Fruit fly (Drosophila melanogaster) whole organism, embryonic: ENCODE data around the gene CG13126.

Experiments
- BEAF-32 ChIP-seq: fragments of 200-800 bp; sonication (Bioruptor generic); optimal IDR thresholded peaks from 3 replicates; lab custom pipeline; 2017; ENCODE audit warnings: missing biosample characterization, missing genetic modification characterization, mild to moderate bottlenecking, moderate library complexity, missing genetic modification reagents
- CG11504 ChIP-seq: fragments of 200-800 bp; sonication (Bioruptor generic); optimal IDR thresholded peaks from 3 replicates; lab custom pipeline; 2019; ENCODE audit warnings: missing biosample characterization, mild to moderate bottlenecking, missing genetic modification characterization, moderate library complexity
- CG13296 ChIP-seq: fragments of 200-800 bp; sonication (Bioruptor generic); optimal IDR thresholded peaks from 3 replicates; lab custom pipeline; 2018; ENCODE audit warnings: missing biosample characterization, mild to moderate bottlenecking, missing genetic modification characterization
- CG14014 ChIP-seq: fragments of 200-800 bp; sonication (Bioruptor generic); IDR thresholded peaks from 2 replicates; pipeline ENCODE4 v1.3.6; 2022; ENCODE audit warnings: missing biosample characterization, missing genetic modification characterization
- CG14860 ChIP-seq: fragments of 200-800 bp; sonication (Bioruptor generic); IDR thresholded peaks from 3 replicates; pipeline ENCODE4 v1.3.6; 2022; ENCODE audit warnings: missing biosample characterization, missing genetic modification characterization; ENCODE audit not compliant: partially characterized antibody
- CG15514 ChIP-seq: fragments of 200-800 bp; sonication (Bioruptor generic); optimal IDR thresholded peaks from 3 replicates; lab custom pipeline; 2017; ENCODE audit warnings: missing biosample characterization, missing genetic modification characterization, mild to moderate bottlenecking, moderate library complexity, missing genetic modification reagents
- CG2116 ChIP-seq: fragments of 200-800 bp; sonication (Bioruptor generic); optimal IDR thresholded peaks from 3 replicates; lab custom pipeline; 2018; ENCODE audit warnings: missing biosample characterization, mild to moderate bottlenecking, missing genetic modification characterization
- CG2678 ChIP-seq: fragments of 200-800 bp; sonication (Bioruptor generic); optimal IDR thresholded peaks from 3 replicates; lab custom pipeline; 2019; ENCODE audit warnings: missing biosample characterization, mild to moderate bottlenecking, missing genetic modification characterization, moderate library complexity
- CG2712 ChIP-seq: fragments of 200-800 bp; optimal IDR thresholded peaks from 3 replicates; lab custom pipeline; 2019; ENCODE audit warnings: missing biosample characterization, mild to moderate bottlenecking, missing genetic modification characterization, moderate library complexity
- CG30020 ChIP-seq: fragments of 200-800 bp; optimal IDR thresholded peaks from 2 replicates; lab custom pipeline; 2019; ENCODE audit warnings: missing biosample characterization, mild to moderate bottlenecking, missing genetic modification characterization, moderate library complexity
- CG30403 ChIP-seq: fragments of 200-800 bp; sonication (Bioruptor generic); optimal IDR thresholded peaks from 3 replicates; lab custom pipeline; 2016; ENCODE audit warnings: missing biosample characterization, missing genetic modification characterization
- CG31224 ChIP-seq: fragments of 200-800 bp; sonication (Bioruptor generic); IDR thresholded peaks from 2 replicates; pipeline ENCODE4 v1.3.6; 2022; ENCODE audit warnings: missing biosample characterization, missing genetic modification characterization
- CG3281 ChIP-seq: fragments of 200-800 bp; sonication (Bioruptor generic); optimal IDR thresholded peaks from 3 replicates; lab custom pipeline; 2017; ENCODE audit warnings: missing biosample characterization, mild to moderate bottlenecking, missing genetic modification characterization
- CG4820 ChIP-seq: fragments of 200-800 bp; sonication (Bioruptor generic); optimal IDR thresholded peaks from 3 replicates; lab custom pipeline; 2016; ENCODE audit warnings: missing biosample characterization, missing genetic modification characterization
- CG4854 ChIP-seq: fragments of 200-800 bp; sonication (Bioruptor generic); optimal IDR thresholded peaks from 2 replicates; lab custom pipeline; 2016; ENCODE audit warnings: missing biosample characterization, missing genetic modification characterization, inconsistent platforms
- CG7839 ChIP-seq: fragments of 200-800 bp; sonication (Bioruptor generic); optimal IDR thresholded peaks from 3 replicates; lab custom pipeline; 2018; ENCODE audit warnings: missing biosample characterization, mild to moderate bottlenecking, missing genetic modification characterization, moderate library complexity
- CG8089 ChIP-seq: fragments of 200-800 bp; sonication (Bioruptor generic); optimal IDR thresholded peaks from 3 replicates; lab custom pipeline; 2016; ENCODE audit warnings: missing biosample characterization, missing genetic modification characterization
- CG8924 ChIP-seq: fragments of 200-800 bp; optimal IDR thresholded peaks from 3 replicates; lab custom pipeline; 2019; ENCODE audit warnings: missing biosample characterization, mild to moderate bottlenecking, missing genetic modification characterization, moderate library complexity
- CG9797 ChIP-seq: fragments of 200-800 bp; sonication (Bioruptor generic); optimal IDR thresholded peaks from 3 replicates; lab custom pipeline; 2018; ENCODE audit warnings: missing biosample characterization, mild to moderate bottlenecking, missing genetic modification characterization
- CG9932 ChIP-seq: fragments of 200-800 bp; sonication (Bioruptor generic); IDR thresholded peaks from 2 replicates; pipeline ENCODE4 v1.3.6; 2022; ENCODE audit warnings: missing biosample characterization, missing genetic modification characterization
- D ChIP-seq, 2 experiments: fragments of 200-800 bp in 1 of 2; fragments of >200 bp in 1 of 2; sonication (Bioruptor generic) in 1 of 2; optimal IDR thresholded peaks; 2 replicates in 1 of 2; 3 replicates in 1 of 2; lab custom pipeline; 2017; ENCODE audit warnings: mild to moderate bottlenecking in 1 of 2, missing biosample characterization in 1 of 2, missing genetic modification characterization in 1 of 2, missing genetic modification reagents in 1 of 2
- E2f2 ChIP-seq: fragments of 200-800 bp; sonication (Bioruptor generic); IDR thresholded peaks from 2 replicates; pipeline ENCODE4 v1.3.6; 2022; ENCODE audit warnings: missing biosample characterization, missing genetic modification characterization
- Ets65A ChIP-seq: fragments of 200-800 bp; sonication (Bioruptor generic); peaks from one replicate; lab custom pipeline; 2016; ENCODE audit warnings: missing biosample characterization, missing genetic modification characterization
- Hr39 ChIP-seq: fragments of >200 bp; optimal IDR thresholded peaks from 2 replicates; lab custom pipeline; 2017
- Hr78 ChIP-seq, 2 experiments: fragments of 200-800 bp in 1 of 2; fragments of >200 bp in 1 of 2; sonication (Bioruptor generic) in 1 of 2; optimal IDR thresholded peaks; 2 replicates each; lab custom pipeline; 2017 to 2019; ENCODE audit warnings: missing biosample characterization in 2 of 2, missing genetic modification characterization in 2 of 2, mild to moderate bottlenecking in 1 of 2, moderate library complexity in 1 of 2
- Lhr ChIP-seq: fragments of 200-800 bp; sonication (Bioruptor generic); optimal IDR thresholded peaks from 3 replicates; lab custom pipeline; 2017; ENCODE audit warnings: mild to moderate bottlenecking, missing biosample characterization, missing genetic modification reagents, missing genetic modification characterization
- Mad ChIP-seq: fragments of 200-800 bp; sonication (Bioruptor generic); optimal IDR thresholded peaks from 2 replicates; lab custom pipeline; 2016; ENCODE audit warnings: missing biosample characterization, missing genetic modification characterization
- Mrtf ChIP-seq: fragments of 200-800 bp; sonication (Bioruptor generic); IDR thresholded peaks from 3 replicates; pipeline ENCODE4 v1.3.6; 2022; ENCODE audit warnings: missing biosample characterization, missing genetic modification characterization
- Myb ChIP-seq: fragments of 200-800 bp; sonication (Bioruptor generic); optimal IDR thresholded peaks from 2 replicates; lab custom pipeline; 2016; ENCODE audit warnings: missing biosample characterization, missing genetic modification characterization
- Pdp1 ChIP-seq, 2 experiments: fragments of 200-800 bp; sonication (Bioruptor generic); optimal IDR thresholded peaks; 3 replicates each; lab custom pipeline; 2016; ENCODE audit warnings: missing biosample characterization in 2 of 2, missing genetic modification characterization in 2 of 2, mild to moderate bottlenecking in 1 of 2, moderate library complexity in 1 of 2
- Scr ChIP-seq: fragments of 200-800 bp; sonication (Bioruptor generic); IDR thresholded peaks from 2 replicates; pipeline ENCODE4 v1.3.6; 2022; ENCODE audit warnings: missing biosample characterization, missing genetic modification characterization; ENCODE audit not compliant: partially characterized antibody
- ab ChIP-seq: fragments of 200-800 bp; sonication (Bioruptor generic); optimal IDR thresholded peaks from 2 replicates; lab custom pipeline; 2016; ENCODE audit warnings: missing biosample characterization, missing genetic modification characterization
- cad ChIP-seq: fragments of >200 bp; optimal IDR thresholded peaks from 2 replicates; lab custom pipeline; 2017; ENCODE audit warnings: missing biosample characterization, missing genetic modification characterization
- cg ChIP-seq: fragments of 200-800 bp; sonication (Bioruptor generic); optimal IDR thresholded peaks from 3 replicates; lab custom pipeline; 2019; ENCODE audit warnings: missing biosample characterization, mild to moderate bottlenecking, missing genetic modification characterization, moderate library complexity
- dmrt11E ChIP-seq: fragments of 200-800 bp; sonication (Bioruptor generic); optimal IDR thresholded peaks from 3 replicates; lab custom pipeline; 2018; ENCODE audit warnings: missing biosample characterization, mild to moderate bottlenecking, missing genetic modification characterization, moderate library complexity
- exex ChIP-seq: fragments of 200-800 bp; sonication (Bioruptor generic); optimal IDR thresholded peaks from 4 replicates; lab custom pipeline; 2018; ENCODE audit warnings: missing biosample characterization, mild to moderate bottlenecking, missing genetic modification characterization, moderate library complexity
- gcm ChIP-seq: fragments of 200-800 bp; sonication (Bioruptor generic); optimal IDR thresholded peaks from 2 replicates; lab custom pipeline; 2019; ENCODE audit warnings: missing biosample characterization, mild to moderate bottlenecking, missing genetic modification characterization, moderate library complexity
- gem ChIP-seq: fragments of 200-800 bp; sonication (Bioruptor generic); optimal IDR thresholded peaks from 2 replicates; lab custom pipeline; 2019; ENCODE audit warnings: missing biosample characterization, mild to moderate bottlenecking, missing genetic modification characterization, moderate library complexity
- gfzf ChIP-seq: fragments of 200-800 bp; sonication (Bioruptor generic); optimal IDR thresholded peaks from 2 replicates; lab custom pipeline; 2016; ENCODE audit warnings: missing biosample characterization, mild to moderate bottlenecking, missing genetic modification characterization, moderate library complexity
- hbn ChIP-seq: fragments of 200-800 bp; sonication (Bioruptor generic); IDR thresholded peaks from 2 replicates; pipeline ENCODE4 v1.3.6; 2022; ENCODE audit warnings: missing biosample characterization, missing genetic modification characterization; ENCODE audit not compliant: partially characterized antibody
- klu ChIP-seq: fragments of 200-800 bp; sonication (Bioruptor generic); IDR thresholded peaks from 2 replicates; pipeline ENCODE4 v1.3.6; 2022; ENCODE audit warnings: missing biosample characterization, missing genetic modification characterization
- nau ChIP-seq: fragments of 200-800 bp; sonication (Bioruptor generic); optimal IDR thresholded peaks from 3 replicates; lab custom pipeline; 2017; ENCODE audit warnings: missing biosample characterization, mild to moderate bottlenecking, missing genetic modification characterization, missing genetic modification reagents
- nmo ChIP-seq: fragments of 200-800 bp; sonication (Bioruptor generic); optimal IDR thresholded peaks from 2 replicates; lab custom pipeline; 2018; ENCODE audit warnings: missing biosample characterization, mild to moderate bottlenecking, missing genetic modification characterization, moderate library complexity
- ranshi ChIP-seq: fragments of 200-800 bp; sonication (Bioruptor generic); IDR thresholded peaks from 2 replicates; pipeline ENCODE4 v1.3.6; 2022; ENCODE audit warnings: missing biosample characterization, missing genetic modification characterization
- sna ChIP-seq: fragments of 200-800 bp; sonication (Bioruptor generic); IDR thresholded peaks from 2 replicates; pipeline ENCODE4 v1.3.6; 2022; ENCODE audit warnings: missing biosample characterization, missing genetic modification characterization; ENCODE audit not compliant: partially characterized antibody
- sr ChIP-seq: fragments of 200-800 bp; sonication (Bioruptor generic); IDR thresholded peaks from 3 replicates; pipeline ENCODE4 v1.3.6; 2022; ENCODE audit warnings: missing biosample characterization, missing genetic modification characterization
- ssp ChIP-seq: fragments of 200-800 bp; sonication (Bioruptor generic); IDR thresholded peaks from 2 replicates; pipeline ENCODE4 v1.3.6; 2022; ENCODE audit warnings: missing biosample characterization, missing genetic modification characterization
- stwl ChIP-seq: fragments of 200-800 bp; sonication (Bioruptor generic); optimal IDR thresholded peaks from 3 replicates; lab custom pipeline; 2018; ENCODE audit warnings: missing biosample characterization, mild to moderate bottlenecking, missing genetic modification characterization, moderate library complexity
- zfh2 ChIP-seq: fragments of 200-800 bp; sonication (Bioruptor generic); optimal IDR thresholded peaks from 2 replicates; lab custom pipeline; 2016; ENCODE audit warnings: missing biosample characterization, missing genetic modification characterization

CG13126 gene

DNA sequence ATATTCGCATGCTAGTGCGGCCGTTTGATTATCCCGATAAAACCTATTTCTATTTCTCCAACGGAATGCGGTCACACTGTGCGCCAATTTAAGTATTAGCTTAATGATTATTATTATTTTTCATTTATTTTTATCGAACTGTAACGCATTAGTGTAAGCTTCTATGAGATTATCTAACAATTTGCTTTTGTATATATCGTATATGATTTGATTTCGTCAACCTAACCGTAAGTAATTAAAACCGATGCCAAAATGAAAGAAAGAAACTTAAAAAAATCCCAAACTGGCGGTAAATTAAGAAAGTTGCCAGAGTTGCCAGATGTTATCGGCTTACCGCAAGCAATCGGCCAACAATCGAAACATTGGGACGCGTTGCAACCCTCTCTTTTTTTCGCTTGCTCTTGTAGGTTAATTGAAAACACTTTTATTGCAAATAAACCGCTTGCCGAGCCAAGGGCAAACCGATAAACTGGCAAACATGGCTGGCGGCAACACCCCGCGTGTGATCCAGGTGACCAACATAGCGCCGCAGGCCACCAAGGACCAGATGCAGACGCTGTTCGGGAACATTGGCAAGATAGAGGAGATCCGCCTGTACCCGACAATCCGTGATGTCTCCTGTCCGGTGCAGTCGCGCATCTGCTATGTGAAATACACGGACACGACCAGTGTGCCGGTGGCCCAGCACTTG lies 41.3 kb downstream of the CG13126 start, which contains the start of the genes Etl1 and Srp54 (continued):
- TF ChIP-seq CG11504 (tag; lab: Kevin White, UChicago), result peak; percentile 11
- no peak for TF ChIP-seq CG30403
- TF ChIP-seq CG2678 (tag; lab: Kevin White, UChicago), result peak; percentile 7
- TF ChIP-seq CG14860 (GFP tag; lab: Robert Waterston, UW), result no peak
- TF ChIP-seq hbn (GFP tag; lab: Robert Waterston, UW), result no peak
- peak; percentile 67 for TF ChIP-seq gfzf (GFP tag; lab: Kevin White, UChicago)
- TF ChIP-seq Mrtf (GFP tag; lab: Robert Waterston, UW), result no peak
- no peak for TF ChIP-seq CG7839
- peak; percentile 25 for TF ChIP-seq CG2712
- peak; percentile 24 for TF ChIP-seq gem (tag; lab: Kevin White, UChicago)
- TF ChIP-seq CG15514 (GFP tag; lab: Kevin White, UChicago), result peak; percentile 62
- TF ChIP-seq sna (GFP tag; lab: Robert Waterston, UW), result no peak
- no peak for TF ChIP-seq dmrt11E
- TF ChIP-seq ranshi (GFP tag; lab: Robert Waterston, UW), result no peak
- peak; percentile 9 for TF ChIP-seq cg (GFP tag; lab: Kevin White, UChicago)
- TF ChIP-seq ab (GFP tag; lab: Kevin White, UChicago), result no peak
- TF ChIP-seq nau (GFP tag; lab: Kevin White, UChicago), result no peak
- TF ChIP-seq sr (GFP tag; lab: Robert Waterston, UW), result no peak
- no peak for TF ChIP-seq CG31224
- TF ChIP-seq exex, result peak; percentile 1
- no peak for TF ChIP-seq CG3281 (GFP tag; lab: Kevin White, UChicago)
- TF ChIP-seq CG2116 (GFP tag; lab: Kevin White, UChicago), result peak; percentile 91
- no peak for TF ChIP-seq CG13296 (GFP tag; lab: Kevin White, UChicago)
- peak in 1 of 2 experiments; percentile 37 for TF ChIP-seq Pdp1 (GFP tag; optimal IDR thresholded peaks at IDR 0.05; lab: Kevin White, UChicago)
- peak; percentile 6 for TF ChIP-seq Myb (GFP tag; lab: Kevin White, UChicago)
- TF ChIP-seq CG9797 (GFP tag; lab: Kevin White, UChicago), result peak; percentile 73
- TF ChIP-seq nmo (GFP tag; lab: Kevin White, UChicago), result peak; percentile 42
- peak; percentile 35 for TF ChIP-seq Scr (GFP tag; lab: Robert Waterston, UW)
- peak; percentile 71 for TF ChIP-seq stwl (tag; lab: Kevin White, UChicago)
- TF ChIP-seq zfh2 (GFP tag; lab: Kevin White, UChicago), result no peak
- peak; percentile 33 for TF ChIP-seq Ets65A
- peak; percentile 10 for TF ChIP-seq CG8924 (tag; lab: Kevin White, UChicago)
- TF ChIP-seq Mad (GFP tag; lab: Kevin White, UChicago), result no peak
- no peak for TF ChIP-seq Hr39 (lab: Kevin White, UChicago)
- no peak for TF ChIP-seq ssp (GFP tag; lab: Robert Waterston, UW)
- peak; percentile 84 for TF ChIP-seq E2f2 (GFP tag; lab: Robert Waterston, UW)
- TF ChIP-seq Lhr, result peak; percentile 26
- TF ChIP-seq CG9932, result peak; percentile 29; the same call in 1 of the 2 replicates
- no peak for TF ChIP-seq CG4820
- peak; percentile 56 for TF ChIP-seq CG30020
- TF ChIP-seq CG14014 (GFP tag; lab: Robert Waterston, UW), result no peak
- no peak for TF ChIP-seq D (optimal IDR thresholded peaks at IDR 0.05; lab: Kevin White, UChicago)
- TF ChIP-seq D (GFP tag; optimal IDR thresholded peaks at IDR 0.05; lab: Kevin White, UChicago), result no peak
- TF ChIP-seq cad, result no peak
- TF ChIP-seq CG4854 (GFP tag; lab: Kevin White, UChicago), result no peak
- TF ChIP-seq CG8089 (GFP tag; lab: Kevin White, UChicago), result no peak
- peak; percentile 13 for TF ChIP-seq gcm (GFP tag; lab: Kevin White, UChicago)
- peak; percentile 63 for TF ChIP-seq BEAF-32
- no peak for TF ChIP-seq Hr78 (GFP tag; optimal IDR thresholded peaks at IDR 0.05; lab: Kevin White, UChicago)
- TF ChIP-seq klu (GFP tag; lab: Robert Waterston, UW), result no peak
